Worm (Caenorhabditis elegans) whole organism, young adult: ENCODE results near the gene F22E5.6.

Experiments used
- B0035.1 ChIP-seq: sonication (generic microtip); optimal IDR thresholded peaks from 2 replicates; lab custom pipeline; 2016; ENCODE audit warnings: missing genetic modification characterization, mild to moderate bottlenecking, missing compliant biosample characterization, missing genotype, missing genetic modification reagents
- B0336.3 ChIP-seq: fragments of 200-800 bp; sonication (Bioruptor generic); IDR thresholded peaks from 2 replicates; pipeline ENCODE4 v1.3.6; 2022; ENCODE audit warnings: missing genetic modification characterization, missing compliant biosample characterization
- C17E4.6 ChIP-seq: fragments of 200-800 bp; sonication (Bioruptor generic); IDR thresholded peaks from 2 replicates; pipeline ENCODE4 v1.3.6; 2022; ENCODE audit warnings: missing genetic modification reagents, missing genetic modification characterization, missing compliant biosample characterization
- F10E7.11 ChIP-seq: sonication (generic microtip); optimal IDR thresholded peaks from 2 replicates; lab custom pipeline; 2017; ENCODE audit warnings: mild to moderate bottlenecking, missing genetic modification characterization, moderate library complexity, missing compliant biosample characterization
- F39B2.1 ChIP-seq: fragments of 200-800 bp; sonication (Bioruptor generic); IDR thresholded peaks from 2 replicates; pipeline ENCODE4 v1.3.6; 2022; ENCODE audit warnings: missing genetic modification reagents, missing genetic modification characterization, missing compliant biosample characterization
- T26A5.8 ChIP-seq: sonication (generic microtip); optimal IDR thresholded peaks from 2 replicates; lab custom pipeline; 2016; ENCODE audit warnings: missing genetic modification characterization, missing compliant biosample characterization
- Y53G8AR.9 ChIP-seq: fragments of 200-800 bp; sonication (Bioruptor generic); conservative IDR thresholded peaks from 2 replicates; pipeline ENCODE4 v1.3.6; 2022; ENCODE audit warnings: missing genetic modification reagents, missing genetic modification characterization, missing compliant biosample characterization
- Y56A3A.18 ChIP-seq: fragments of 200-800 bp; sonication (Bioruptor generic); IDR thresholded peaks from 2 replicates; pipeline ENCODE4 v1.3.6; 2022; ENCODE audit warnings: missing genetic modification reagents, missing genetic modification characterization, missing compliant biosample characterization
- Y95B8A.8 ChIP-seq: fragments of 200-800 bp; sonication (Bioruptor generic); IDR thresholded peaks from 2 replicates; pipeline ENCODE4 v1.3.6; 2022; ENCODE audit warnings: missing genetic modification reagents, missing genetic modification characterization, missing compliant biosample characterization
- akir-1 ChIP-seq: fragments of 200-800 bp; sonication (Bioruptor generic); optimal IDR thresholded peaks from 2 replicates; lab custom pipeline; 2018; ENCODE audit warnings: mild to moderate bottlenecking, missing genetic modification characterization, moderate library complexity, missing compliant biosample characterization
- aptf-3 ChIP-seq: fragments of 200-800 bp; sonication (Bioruptor generic); IDR thresholded peaks from 2 replicates; pipeline ENCODE4 v1.3.6; 2022; ENCODE audit warnings: missing genetic modification characterization, missing compliant biosample characterization
- atf-7 ChIP-seq: sonication (generic microtip); optimal IDR thresholded peaks from 2 replicates; lab custom pipeline; 2017; ENCODE audit warnings: mild to moderate bottlenecking, missing genetic modification characterization, missing compliant biosample characterization
- attf-3 ChIP-seq: fragments of 200-800 bp; sonication (Bioruptor generic); conservative IDR thresholded peaks from 2 replicates; pipeline ENCODE4 v1.3.6; 2022; ENCODE audit warnings: missing genetic modification reagents, missing genetic modification characterization, missing compliant biosample characterization
- attf-5 ChIP-seq: fragments of 200-800 bp; sonication (Bioruptor generic); optimal IDR thresholded peaks from 2 replicates; lab custom pipeline; 2018; ENCODE audit warnings: mild to moderate bottlenecking, missing genetic modification characterization, missing compliant biosample characterization
- cebp-2 ChIP-seq: fragments of 200-800 bp; sonication (Bioruptor generic); IDR thresholded peaks from 2 replicates; pipeline ENCODE4 v1.3.6; 2022; ENCODE audit warnings: missing genetic modification characterization, missing compliant biosample characterization
- ceh-100 ChIP-seq: fragments of 200-800 bp; sonication (Bioruptor generic); IDR thresholded peaks from 2 replicates; pipeline ENCODE4 v1.3.6; 2022; ENCODE audit warnings: missing genetic modification reagents, missing genetic modification characterization, missing compliant biosample characterization
- ceh-27 ChIP-seq: fragments of 200-800 bp; sonication (Bioruptor generic); optimal IDR thresholded peaks from 2 replicates; lab custom pipeline; 2018; ENCODE audit warnings: mild to moderate bottlenecking, missing genetic modification characterization, moderate library complexity, missing compliant biosample characterization
- ceh-40 ChIP-seq: fragments of 200-800 bp; sonication (Bioruptor generic); IDR thresholded peaks from 2 replicates; pipeline ENCODE4 v1.3.6; 2022; ENCODE audit warnings: missing genetic modification characterization, missing compliant biosample characterization
- egl-18 ChIP-seq: fragments of 200-800 bp; sonication (Bioruptor generic); IDR thresholded peaks from 2 replicates; pipeline ENCODE4 v1.3.6; 2022; ENCODE audit warnings: missing genetic modification reagents, missing genetic modification characterization, missing compliant biosample characterization
- egrh-3 ChIP-seq: fragments of 200-800 bp; sonication (Bioruptor generic); IDR thresholded peaks from 2 replicates; pipeline ENCODE4 v1.3.6; 2022; ENCODE audit warnings: missing genetic modification reagents, missing genetic modification characterization, missing compliant biosample characterization
- him-1 ChIP-seq: sonication (generic microtip); optimal IDR thresholded peaks from 2 replicates; lab custom pipeline; 2016; ENCODE audit warnings: missing genotype, missing genetic modification reagents, missing genetic modification characterization, missing compliant biosample characterization
- hmg-1.2 ChIP-seq: fragments of 200-800 bp; sonication (Bioruptor generic); IDR thresholded peaks from 2 replicates; pipeline ENCODE4 v1.3.6; 2022; ENCODE audit warnings: missing genetic modification reagents, missing genetic modification characterization, missing compliant biosample characterization
- hsf-1 ChIP-seq: fragments of 200-800 bp; sonication (Bioruptor generic); IDR thresholded peaks from 2 replicates; pipeline ENCODE4 v1.3.6; 2022; ENCODE audit warnings: missing genetic modification reagents, missing genetic modification characterization, missing compliant biosample characterization
- lag-1 ChIP-seq: fragments of 200-800 bp; sonication (Bioruptor generic); IDR thresholded peaks from 2 replicates; pipeline ENCODE4 v1.3.6; 2022; ENCODE audit warnings: missing genetic modification reagents, missing genetic modification characterization, missing compliant biosample characterization
- let-607 ChIP-seq, 2 experiments: fragments of 200-800 bp in 1 of 2; sonication (Bioruptor generic) in 1 of 2; sonication (generic microtip) in 1 of 2; optimal IDR thresholded peaks; 2 replicates each; lab custom pipeline; 2016 to 2018; ENCODE audit warnings: mild to moderate bottlenecking in 2 of 2, missing compliant biosample characterization in 2 of 2, missing genetic modification characterization in 2 of 2, moderate library complexity in 2 of 2, missing genotype in 1 of 2
- lin-26 ChIP-seq: fragments of 200-800 bp; sonication (Bioruptor generic); IDR thresholded peaks from 2 replicates; pipeline ENCODE4 v1.3.6; 2022; ENCODE audit warnings: missing genetic modification reagents, missing genetic modification characterization, missing compliant biosample characterization
- madf-8 ChIP-seq: fragments of 200-800 bp; sonication (Bioruptor generic); conservative IDR thresholded peaks from 2 replicates; pipeline ENCODE4 v1.3.6; 2022; ENCODE audit warnings: missing genetic modification reagents, missing genetic modification characterization, missing compliant biosample characterization
- nhr-90 ChIP-seq: sonication (generic microtip); optimal IDR thresholded peaks from 2 replicates; lab custom pipeline; 2016; ENCODE audit warnings: missing genotype, mild to moderate bottlenecking, missing genetic modification characterization, missing compliant biosample characterization
- pha-4 ChIP-seq: fragments of 150-350 bp; sonication (generic microtip); optimal IDR thresholded peaks from 2 replicates; lab custom pipeline; 2014; ENCODE audit warnings: missing biosample characterization, missing genetic modification reagents, missing genetic modification characterization
- rec-8 ChIP-seq, 2 experiments: sonication (generic microtip); optimal IDR thresholded peaks; 2 replicates each; lab custom pipeline; 2016; ENCODE audit warnings: mild to moderate bottlenecking in 2 of 2, missing genetic modification characterization in 2 of 2, missing genetic modification reagents in 2 of 2, missing genotype in 2 of 2, missing biosample characterization in 1 of 2, missing compliant biosample characterization in 1 of 2, moderate library complexity in 1 of 2
- sdz-38 ChIP-seq: sonication (generic microtip); optimal IDR thresholded peaks from 2 replicates; lab custom pipeline; 2016; ENCODE audit warnings: missing genotype, missing genetic modification characterization, missing compliant biosample characterization
- snpc-1.1 ChIP-seq: sonication (generic microtip); optimal IDR thresholded peaks from 2 replicates; lab custom pipeline; 2017; ENCODE audit warnings: missing genetic modification characterization, mild to moderate bottlenecking, missing compliant biosample characterization, antibody characterized with exemption, moderate library complexity, missing genotype, missing genetic modification reagents; ENCODE audit not compliant: insufficient read depth
- somi-1 ChIP-seq: fragments of 200-800 bp; sonication (Bioruptor generic); optimal IDR thresholded peaks from 2 replicates; lab custom pipeline; 2018; ENCODE audit warnings: mild to moderate bottlenecking, missing genetic modification characterization, missing compliant biosample characterization
- tbx-9 ChIP-seq: sonication (generic microtip); optimal IDR thresholded peaks from 2 replicates; lab custom pipeline; 2016; ENCODE audit warnings: borderline replicate concordance, missing genetic modification characterization, inconsistent platforms, missing compliant biosample characterization
- tlf-1 ChIP-seq: fragments of 200-800 bp; sonication (Bioruptor generic); optimal IDR thresholded peaks from 2 replicates; lab custom pipeline; 2018; ENCODE audit warnings: mild to moderate bottlenecking, missing genetic modification characterization, missing compliant biosample characterization
- unc-62 ChIP-seq: fragments of 150-350 bp; optimal IDR thresholded peaks from 2 replicates; lab custom pipeline; 2014; ENCODE audit warnings: missing biosample characterization, missing genetic modification reagents, missing genetic modification characterization
- zim-3 ChIP-seq: sonication (generic microtip); optimal IDR thresholded peaks from 2 replicates; lab custom pipeline; 2017; ENCODE audit warnings: mild to moderate bottlenecking, missing genetic modification characterization, moderate library complexity, missing compliant biosample characterization
- ztf-3 ChIP-seq: fragments of 200-800 bp; sonication (Bioruptor generic); optimal IDR thresholded peaks from 2 replicates; lab custom pipeline; 2018; ENCODE audit warnings: mild to moderate bottlenecking, missing genetic modification characterization, missing compliant biosample characterization

F22E5.6 gene

ce11 chrII:2677534-2678168 lies 28.0 kb downstream of the F22E5.6 start, which contains the start of gene F22E5.17 (continued):
- TF ChIP-seq aptf-3 (GFP tag; lab: Robert Waterston, UW) (no peak), nhr-90 (tag; lab: Kevin White, UChicago) (no peak), let-607 (tag; optimal IDR thresholded peaks at IDR 0.05; lab: Kevin White, UChicago) (no peak), Y95B8A.8 (GFP tag; lab: Robert Waterston, UW) (no peak)

- TF ChIP-seq egrh-3 (no peak), sdz-38 (tag; lab: Kevin White, UChicago) (no peak), attf-3 (GFP tag; lab: Robert Waterston, UW) (no peak), lin-26 (no peak), Y53G8AR.9 (no peak), snpc-1.1 (tag; lab: Kevin White, UChicago) (no peak), B0336.3 (no peak), F10E7.11 (tag; lab: Kevin White, UChicago) (no peak), akir-1 (GFP tag; lab: Kevin White, UChicago) (no peak), Y56A3A.18 (GFP tag; lab: Robert Waterston, UW) (no peak), nhr-90 (tag; lab: Kevin White, UChicago) (no peak), egl-18 (GFP tag; lab: Robert Waterston, UW) (no peak), zim-3 (tag; lab: Kevin White, UChicago) (no peak), madf-8 (no peak), ceh-100 (no peak), pha-4 (tag; lab: Kevin White, UChicago) (no peak), attf-5 (GFP tag; lab: Kevin White, UChicago) (no peak)
- TF ChIP-seq, all 124 proteins: peak for 0
Measured at ce11 chrII:2681118-2681517, 31.5 kb downstream of the F22E5.6 start, which contains the start of gene F34D6.1. Gene F34D6.1, minus strand, starts transcription at chrII:2681218.

- TF ChIP-seq T26A5.8 (tag; lab: Kevin White, UChicago) (no peak), atf-7 (tag; lab: Kevin White, UChicago) (no peak)
Measured at ce11 chrII:2684208-2684607, 34.6 kb downstream of the F22E5.6 start, which contains the start of gene ceh-87. Gene ceh-87, minus strand, starts transcription at chrII:2684308.

ce11 chrII:2684783-2685182 lies 35.1 kb downstream of the F22E5.6 start:
- TF ChIP-seq rec-8 (tag; optimal IDR thresholded peaks at IDR 0.05; lab: Kevin White, UChicago) (no peak), tbx-9 (tag; lab: Kevin White, UChicago) (no peak), unc-62 (GFP tag; lab: Kevin White, UChicago) (no peak), ceh-27 (GFP tag; lab: Kevin White, UChicago) (no peak)

- TF ChIP-seq F39B2.1 (GFP tag; lab: Robert Waterston, UW), result no peak
- no peak for TF ChIP-seq ztf-3
- TF ChIP-seq sdz-38 (tag; lab: Kevin White, UChicago), result no peak
- no peak for TF ChIP-seq lag-1 (GFP tag; lab: Robert Waterston, UW)
- TF ChIP-seq B0035.1, result no peak
- no peak for TF ChIP-seq hmg-1.2
- TF ChIP-seq cebp-2 (GFP tag; lab: Robert Waterston, UW), result no peak
- TF ChIP-seq somi-1 (GFP tag; lab: Kevin White, UChicago), result no peak
- no peak for TF ChIP-seq hsf-1 (GFP tag; lab: Robert Waterston, UW)
- no peak for TF ChIP-seq him-1
- no peak for TF ChIP-seq ceh-40 (GFP tag; lab: Robert Waterston, UW)
- TF ChIP-seq tlf-1, result no peak
- TF ChIP-seq C17E4.6 (GFP tag; lab: Robert Waterston, UW), result no peak
Measured at ce11 chrII:2686985-2687675, 37.5 kb downstream of the F22E5.6 start, which contains the start of the genes sup-9 and nspf-1. Gene sup-9, minus strand, starts transcription at chrII:2687027. Gene nspf-1, plus strand, starts transcription at chrII:2687625.
